Fruit fly (Drosophila melanogaster) whole organism, embryonic: Measurements from ENCODE around the gene sesB.

ENCODE experiments used
- Ada2b ChIP-seq: fragments of 200-800 bp; sonication (Bioruptor generic); IDR thresholded peaks from 2 replicates; pipeline ENCODE4 v1.3.6; 2022; ENCODE audit warnings: missing biosample characterization, missing genetic modification characterization
- Aef1 ChIP-seq: fragments of 200-800 bp; sonication (Bioruptor generic); IDR thresholded peaks from 3 replicates; pipeline ENCODE4 v1.3.6; 2022; ENCODE audit warnings: missing biosample characterization, missing genetic modification characterization
- BtbVII ChIP-seq: fragments of 200-800 bp; sonication (Bioruptor generic); optimal IDR thresholded peaks from 3 replicates; lab custom pipeline; 2017; ENCODE audit warnings: missing biosample characterization, mild to moderate bottlenecking, missing genetic modification characterization
- CG10431 ChIP-seq: fragments of 200-800 bp; sonication (Bioruptor generic); optimal IDR thresholded peaks from 3 replicates; lab custom pipeline; 2018; ENCODE audit warnings: missing biosample characterization, mild to moderate bottlenecking, missing genetic modification characterization
- CG10565 ChIP-seq: fragments of 200-800 bp; sonication (Bioruptor generic); optimal IDR thresholded peaks from 3 replicates; lab custom pipeline; 2016; ENCODE audit warnings: missing biosample characterization, mild to moderate bottlenecking, missing genetic modification characterization
- CG11398 ChIP-seq: fragments of 200-800 bp; sonication (Bioruptor generic); optimal IDR thresholded peaks from 2 replicates; lab custom pipeline; 2016; ENCODE audit warnings: missing biosample characterization, missing genetic modification characterization
- CG11696 ChIP-seq: fragments of 200-800 bp; sonication (Bioruptor generic); IDR thresholded peaks from 2 replicates; pipeline ENCODE4 v1.3.6; 2022; ENCODE audit warnings: missing biosample characterization, missing genetic modification characterization
- CG12104 ChIP-seq: fragments of 200-800 bp; sonication (Bioruptor generic); optimal IDR thresholded peaks from 3 replicates; lab custom pipeline; 2016; ENCODE audit warnings: missing biosample characterization, missing genetic modification characterization
- CG14667 ChIP-seq: fragments of 200-800 bp; sonication (Bioruptor generic); IDR thresholded peaks from 2 replicates; pipeline ENCODE4 v1.3.6; 2022; ENCODE audit warnings: missing biosample characterization, missing genetic modification characterization
- CG15601 ChIP-seq: fragments of 200-800 bp; sonication (Bioruptor generic); optimal IDR thresholded peaks from 3 replicates; lab custom pipeline; 2019; ENCODE audit warnings: missing biosample characterization, mild to moderate bottlenecking, missing genetic modification characterization, moderate library complexity
- CG1602 ChIP-seq: fragments of 200-800 bp; sonication (Bioruptor generic); optimal IDR thresholded peaks from 3 replicates; lab custom pipeline; 2016; ENCODE audit warnings: missing biosample characterization, missing genetic modification characterization
- CG16779 ChIP-seq: fragments of 200-800 bp; sonication (Bioruptor generic); IDR thresholded peaks from 2 replicates; pipeline ENCODE4 v1.3.6; 2022; ENCODE audit warnings: missing biosample characterization, missing genetic modification characterization
- CG16863 ChIP-seq: fragments of 200-800 bp; sonication (Bioruptor generic); optimal IDR thresholded peaks from 3 replicates; lab custom pipeline; 2016; ENCODE audit warnings: missing biosample characterization, missing genetic modification characterization
- CG17385 ChIP-seq: fragments of 200-800 bp; sonication (Bioruptor generic); optimal IDR thresholded peaks from 3 replicates; lab custom pipeline; 2018; ENCODE audit warnings: missing biosample characterization, mild to moderate bottlenecking, missing genetic modification characterization
- CG17802 ChIP-seq: fragments of 200-800 bp; sonication (Bioruptor generic); optimal IDR thresholded peaks from 2 replicates; lab custom pipeline; 2018; ENCODE audit warnings: missing biosample characterization, mild to moderate bottlenecking, missing genetic modification characterization, moderate library complexity
- CG18262 ChIP-seq: fragments of 200-800 bp; optimal IDR thresholded peaks from 3 replicates; lab custom pipeline; 2019; ENCODE audit warnings: missing biosample characterization, mild to moderate bottlenecking, missing genetic modification characterization, moderate library complexity
- CG2116 ChIP-seq: fragments of 200-800 bp; sonication (Bioruptor generic); optimal IDR thresholded peaks from 3 replicates; lab custom pipeline; 2018; ENCODE audit warnings: missing biosample characterization, mild to moderate bottlenecking, missing genetic modification characterization
- CG31441 ChIP-seq: fragments of 200-800 bp; sonication (Bioruptor generic); IDR thresholded peaks from 2 replicates; pipeline ENCODE4 v1.3.6; 2022; ENCODE audit warnings: missing biosample characterization, missing genetic modification characterization
- CG32532 ChIP-seq: fragments of 200-800 bp; sonication (Bioruptor generic); IDR thresholded peaks from 2 replicates; pipeline ENCODE4 v1.3.6; 2022; ENCODE audit warnings: missing biosample characterization, missing genetic modification characterization
- CG3407 ChIP-seq: fragments of 200-800 bp; sonication (Bioruptor generic); optimal IDR thresholded peaks from 2 replicates; lab custom pipeline; 2018; ENCODE audit warnings: missing biosample characterization, mild to moderate bottlenecking, missing genetic modification characterization
- CG4424 ChIP-seq: fragments of 200-800 bp; sonication (Bioruptor generic); optimal IDR thresholded peaks from 3 replicates; lab custom pipeline; 2016; ENCODE audit warnings: missing biosample characterization, missing genetic modification characterization
- CG4820 ChIP-seq: fragments of 200-800 bp; sonication (Bioruptor generic); optimal IDR thresholded peaks from 3 replicates; lab custom pipeline; 2016; ENCODE audit warnings: missing biosample characterization, missing genetic modification characterization
- CG6765 ChIP-seq: fragments of 200-800 bp; sonication (Bioruptor generic); optimal IDR thresholded peaks from 3 replicates; lab custom pipeline; 2017; ENCODE audit warnings: missing biosample characterization, mild to moderate bottlenecking, missing genetic modification characterization
- CG7839 ChIP-seq: fragments of 200-800 bp; sonication (Bioruptor generic); optimal IDR thresholded peaks from 3 replicates; lab custom pipeline; 2018; ENCODE audit warnings: missing biosample characterization, mild to moderate bottlenecking, missing genetic modification characterization, moderate library complexity
- CG7987 ChIP-seq: fragments of 200-800 bp; sonication (Bioruptor generic); optimal IDR thresholded peaks from 2 replicates; lab custom pipeline; 2018; ENCODE audit warnings: missing biosample characterization, mild to moderate bottlenecking, missing genetic modification characterization, moderate library complexity
- CG8388 ChIP-seq: fragments of 200-800 bp; sonication (Bioruptor generic); optimal IDR thresholded peaks from 2 replicates; lab custom pipeline; 2019; ENCODE audit warnings: missing biosample characterization, mild to moderate bottlenecking, missing genetic modification characterization, moderate library complexity
- CG9215 ChIP-seq: fragments of 200-800 bp; sonication (Bioruptor generic); IDR thresholded peaks from 2 replicates; pipeline ENCODE4 v1.3.6; 2022; ENCODE audit warnings: missing biosample characterization, missing genetic modification characterization
- D ChIP-seq, 2 experiments: fragments of 200-800 bp in 1 of 2; fragments of >200 bp in 1 of 2; sonication (Bioruptor generic) in 1 of 2; optimal IDR thresholded peaks; 2 replicates in 1 of 2; 3 replicates in 1 of 2; lab custom pipeline; 2017; ENCODE audit warnings: mild to moderate bottlenecking in 1 of 2, missing biosample characterization in 1 of 2, missing genetic modification characterization in 1 of 2, missing genetic modification reagents in 1 of 2
- Drgx ChIP-seq: fragments of 200-800 bp; sonication (Bioruptor generic); IDR thresholded peaks from 2 replicates; pipeline ENCODE4 v1.3.6; 2022; ENCODE audit warnings: missing biosample characterization, missing genetic modification characterization
- HHEX ChIP-seq: fragments of 200-800 bp; sonication (Bioruptor generic); optimal IDR thresholded peaks from 3 replicates; lab custom pipeline; 2017; ENCODE audit warnings: missing biosample characterization, mild to moderate bottlenecking, missing genetic modification characterization, missing genetic modification reagents
- Hand ChIP-seq: fragments of 200-800 bp; sonication (Bioruptor generic); optimal IDR thresholded peaks from 2 replicates; lab custom pipeline; 2017; ENCODE audit warnings: mild to moderate bottlenecking, missing biosample characterization, missing genetic modification reagents, missing genetic modification characterization
- Med ChIP-seq: fragments of 200-800 bp; sonication (Bioruptor generic); peaks from one replicate; lab custom pipeline; 2016; ENCODE audit warnings: missing biosample characterization, missing genetic modification characterization, mild to moderate bottlenecking, inconsistent platforms, moderate library complexity
- Nf-YB ChIP-seq: fragments of 200-800 bp; sonication (Bioruptor generic); optimal IDR thresholded peaks from 3 replicates; lab custom pipeline; 2019; ENCODE audit warnings: missing biosample characterization, mild to moderate bottlenecking, missing genetic modification characterization, moderate library complexity
- Nf-YC ChIP-seq: fragments of 200-800 bp; optimal IDR thresholded peaks from 3 replicates; lab custom pipeline; 2019; ENCODE audit warnings: missing biosample characterization, mild to moderate bottlenecking, missing genetic modification characterization, moderate library complexity
- PHDP ChIP-seq: fragments of 200-800 bp; sonication (Bioruptor generic); optimal IDR thresholded peaks from 3 replicates; lab custom pipeline; 2018; ENCODE audit warnings: missing biosample characterization, mild to moderate bottlenecking, missing genetic modification characterization, moderate library complexity
- Pdp1 ChIP-seq, 2 experiments: fragments of 200-800 bp; sonication (Bioruptor generic); optimal IDR thresholded peaks; 3 replicates each; lab custom pipeline; 2016; ENCODE audit warnings: missing biosample characterization in 2 of 2, missing genetic modification characterization in 2 of 2, mild to moderate bottlenecking in 1 of 2, moderate library complexity in 1 of 2
- bigmax ChIP-seq: fragments of 200-800 bp; sonication (Bioruptor generic); optimal IDR thresholded peaks from 2 replicates; lab custom pipeline; 2018; ENCODE audit warnings: missing biosample characterization, mild to moderate bottlenecking, missing genetic modification characterization
- ci ChIP-seq: fragments of 200-800 bp; sonication (Bioruptor generic); IDR thresholded peaks from 3 replicates; pipeline ENCODE4 v1.3.6; 2022; ENCODE audit warnings: missing biosample characterization, missing genetic modification characterization
- dmrt11E ChIP-seq: fragments of 200-800 bp; sonication (Bioruptor generic); optimal IDR thresholded peaks from 3 replicates; lab custom pipeline; 2018; ENCODE audit warnings: missing biosample characterization, mild to moderate bottlenecking, missing genetic modification characterization, moderate library complexity
- eve ChIP-seq, 2 experiments: fragments of >200 bp; optimal IDR thresholded peaks; 2 replicates each; lab custom pipeline; 2017; ENCODE audit warnings: missing biosample characterization in 2 of 2, missing genetic modification characterization in 2 of 2
- fru ChIP-seq: fragments of >200 bp; optimal IDR thresholded peaks from 2 replicates; lab custom pipeline; 2017
- gcm2 ChIP-seq: fragments of 200-800 bp; sonication (Bioruptor generic); optimal IDR thresholded peaks from 2 replicates; lab custom pipeline; 2016; ENCODE audit warnings: missing biosample characterization, missing genetic modification characterization
- gem ChIP-seq: fragments of 200-800 bp; sonication (Bioruptor generic); optimal IDR thresholded peaks from 2 replicates; lab custom pipeline; 2019; ENCODE audit warnings: missing biosample characterization, mild to moderate bottlenecking, missing genetic modification characterization, moderate library complexity
- lilli ChIP-seq: fragments of 200-800 bp; sonication (Bioruptor generic); optimal IDR thresholded peaks from 3 replicates; lab custom pipeline; 2016; ENCODE audit warnings: missing biosample characterization, missing genetic modification characterization
- pum ChIP-seq: fragments of 200-800 bp; sonication (Bioruptor generic); optimal IDR thresholded peaks from 2 replicates; lab custom pipeline; 2016; ENCODE audit warnings: missing biosample characterization, missing genetic modification characterization
- sens ChIP-seq: fragments of 200-800 bp; sonication (Bioruptor generic); peaks from one replicate; lab custom pipeline; 2016; ENCODE audit warnings: missing biosample characterization, missing genetic modification characterization
- tap ChIP-seq: fragments of 200-800 bp; optimal IDR thresholded peaks from 3 replicates; lab custom pipeline; 2019; ENCODE audit warnings: missing biosample characterization, mild to moderate bottlenecking, missing genetic modification characterization, moderate library complexity
- zen ChIP-seq: fragments of 200-800 bp; sonication (Bioruptor generic); optimal IDR thresholded peaks from 3 replicates; lab custom pipeline; 2018; ENCODE audit warnings: missing biosample characterization, mild to moderate bottlenecking, missing genetic modification characterization, moderate library complexity

sesB gene

DNA sequence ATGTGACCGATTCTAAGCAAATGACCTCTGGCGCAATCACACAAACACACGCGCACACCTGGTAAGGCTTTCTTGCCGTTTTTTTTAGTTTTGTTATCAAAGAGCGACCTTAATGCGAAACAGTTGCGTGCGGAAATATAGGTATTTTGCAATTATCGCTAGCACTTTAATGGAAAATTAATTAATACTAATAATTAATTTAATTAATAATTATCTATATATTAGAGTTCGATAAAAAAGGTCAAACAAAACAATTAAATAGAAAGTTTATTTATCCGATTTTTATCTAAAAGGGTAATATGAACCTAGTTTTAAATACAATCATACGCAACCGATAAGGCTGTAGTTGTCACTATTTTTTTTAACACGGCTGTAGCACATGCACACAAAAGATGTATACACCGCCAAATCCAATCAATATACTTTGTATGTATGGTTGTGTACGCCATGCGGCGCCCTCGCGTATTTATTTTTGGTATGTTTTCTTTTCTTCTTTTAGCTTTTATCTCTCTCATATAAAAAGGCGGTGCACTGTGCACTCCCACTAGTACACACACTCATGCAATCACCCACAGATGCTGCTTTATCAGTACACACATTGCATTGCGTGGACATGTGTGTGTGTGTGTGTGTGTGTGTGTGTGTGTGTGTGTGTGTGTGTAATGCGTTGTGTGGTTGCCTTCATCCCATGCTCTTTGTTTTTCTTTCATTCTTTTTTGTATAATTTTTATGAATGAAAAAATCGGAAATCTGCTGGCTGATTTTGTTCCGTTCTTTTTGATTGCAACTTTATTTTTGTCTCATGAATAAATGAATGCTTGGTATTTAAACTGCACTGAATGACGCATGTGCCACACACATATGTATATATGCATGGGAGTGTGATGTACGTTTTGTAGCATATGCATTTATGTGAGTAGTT, 16.0 kb upstream of the sesB start (continued):
- TF ChIP-seq Pdp1 (GFP tag; optimal IDR thresholded peaks at IDR 0.05; lab: Kevin White, UChicago) (peak in 1 of 2 experiments; percentile 27), CG17802 (tag; lab: Kevin White, UChicago) (no peak), gem (tag; lab: Kevin White, UChicago) (peak; percentile 87), lilli (GFP tag; lab: Kevin White, UChicago) (no peak), CG32532 (peak; percentile 37; the same call in 1 of the 2 replicates), zen (tag; lab: Kevin White, UChicago) (peak; percentile 23), CG17385 (GFP tag; lab: Kevin White, UChicago) (peak; percentile 72), CG31441 (peak; percentile 88), CG15601 (tag; lab: Kevin White, UChicago) (peak; percentile 65), CG16779 (GFP tag; lab: Robert Waterston, UW) (no peak), sens (GFP tag; lab: Kevin White, UChicago) (peak; percentile 86), D (optimal IDR thresholded peaks at IDR 0.05; lab: Kevin White, UChicago) (no peak), D (GFP tag; optimal IDR thresholded peaks at IDR 0.05; lab: Kevin White, UChicago) (peak; percentile 47), eve (GFP tag; optimal IDR thresholded peaks at IDR 0.05; lab: Kevin White, UChicago) (peak in 1 of 2 experiments; percentile 46), gcm2 (GFP tag; lab: Kevin White, UChicago) (no peak), ci (GFP tag; lab: Robert Waterston, UW) (0 out of 3 replicates have a peak, but pooled peaks have one; percentile 4), CG1602 (GFP tag; lab: Kevin White, UChicago) (peak; percentile 36), dmrt11E (tag; lab: Kevin White, UChicago) (peak; percentile 68), Nf-YB (GFP tag; lab: Kevin White, UChicago) (no peak), CG7987 (peak; percentile 12), CG12104 (GFP tag; lab: Kevin White, UChicago) (no peak), CG10431 (GFP tag; lab: Kevin White, UChicago) (peak; percentile 17), tap (tag; lab: Kevin White, UChicago) (peak; percentile 64), Hand (GFP tag; lab: Kevin White, UChicago) (peak; percentile 19), Drgx (GFP tag; lab: Robert Waterston, UW) (peak; percentile 22; the same call in 1 of the 2 replicates), Aef1 (GFP tag; lab: Robert Waterston, UW) (no peak), CG6765 (GFP tag; lab: Kevin White, UChicago) (peak; percentile 52), CG11398 (GFP tag; lab: Kevin White, UChicago) (no peak), BtbVII (peak; percentile 41), HHEX (GFP tag; lab: Kevin White, UChicago) (peak; percentile 59), CG4424 (GFP tag; lab: Kevin White, UChicago) (peak; percentile 38), CG14667 (GFP tag; lab: Robert Waterston, UW) (no peak), CG10565 (GFP tag; lab: Kevin White, UChicago) (no peak), CG7839 (tag; lab: Kevin White, UChicago) (peak; percentile 85), CG11696 (GFP tag; lab: Robert Waterston, UW) (peak; percentile 91), CG9215 (GFP tag; lab: Robert Waterston, UW) (no peak), CG3407 (GFP tag; lab: Kevin White, UChicago) (peak; percentile 45), CG16863 (no peak), pum (GFP tag; lab: Kevin White, UChicago) (no peak), Nf-YC (peak; percentile 7), CG4820 (GFP tag; lab: Kevin White, UChicago) (peak; percentile 31), Med (GFP tag; lab: Kevin White, UChicago) (peak; percentile 20), PHDP (tag; lab: Kevin White, UChicago) (peak; percentile 75), CG8388 (GFP tag; lab: Kevin White, UChicago) (peak; percentile 74), bigmax (GFP tag; lab: Kevin White, UChicago) (no peak), CG2116 (peak; percentile 32), fru (lab: Kevin White, UChicago) (no peak), CG18262 (peak; percentile 86), Ada2b (GFP tag; lab: Robert Waterston, UW) (0 out of 2 replicates have a peak, but pooled peaks have one; percentile 10)
